Fruit fly (Drosophila melanogaster) S2 (cell line): ENCODE data around the gene CG14990.

Source experiments
- CG8478 ChIP-seq: fragments of >200 bp; optimal IDR thresholded peaks from 2 replicates; lab custom pipeline; 2018
- CTCF ChIP-seq, 2 experiments: fragments of >200 bp; optimal IDR thresholded peaks; 2 replicates each; lab custom pipeline; 2018

DNA sequence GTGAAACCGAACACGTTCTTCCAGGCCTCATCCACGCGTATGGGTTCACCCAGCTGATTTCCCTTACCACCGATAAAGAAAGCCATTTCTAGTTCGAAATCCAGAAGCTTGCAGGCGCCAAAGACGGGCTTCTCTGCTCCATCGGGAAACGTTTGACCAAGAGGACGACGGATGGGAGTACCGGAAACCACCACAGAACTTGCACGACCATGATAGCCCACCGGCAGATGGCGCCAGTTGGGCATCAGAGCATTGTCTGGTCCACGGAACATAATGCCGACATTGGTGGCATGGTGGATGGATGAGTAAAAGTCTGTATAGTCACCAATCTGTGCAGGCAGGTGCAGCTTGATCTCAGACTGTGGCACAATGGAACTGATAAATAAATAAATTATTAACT lies 20.3 kb upstream of the CG14990 start:
- TF ChIP-seq CTCF (optimal IDR thresholded peaks at IDR 0.05; lab: Kevin White, UChicago) = peak; percentile 74 to 76
- TF ChIP-seq CG8478 (lab: Kevin White, UChicago) = no peak
